Fruit fly (Drosophila melanogaster) whole organism, embryonic: ENCODE results near the gene CG31075.

ENCODE experiments used
- Abd-B ChIP-seq: fragments of 200-800 bp; sonication (Bioruptor generic); optimal IDR thresholded peaks from 2 replicates; lab custom pipeline; 2018; ENCODE audit warnings: missing biosample characterization, mild to moderate bottlenecking, missing genetic modification characterization, moderate library complexity
- Atf-2 ChIP-seq: fragments of 200-800 bp; sonication (Bioruptor generic); optimal IDR thresholded peaks from 2 replicates; lab custom pipeline; 2016; ENCODE audit warnings: missing biosample characterization, missing genetic modification characterization
- Atf3 ChIP-seq: fragments of 200-800 bp; sonication (Bioruptor generic); optimal IDR thresholded peaks from 3 replicates; lab custom pipeline; 2016; ENCODE audit warnings: missing biosample characterization, missing genetic modification characterization
- CG10274 ChIP-seq: fragments of 200-800 bp; sonication (Bioruptor generic); optimal IDR thresholded peaks from 3 replicates; lab custom pipeline; 2017; ENCODE audit warnings: missing biosample characterization, mild to moderate bottlenecking, missing genetic modification characterization
- CG13287 ChIP-seq: fragments of 200-800 bp; sonication (Bioruptor generic); IDR thresholded peaks from 2 replicates; pipeline ENCODE4 v1.3.6; 2022; ENCODE audit warnings: missing biosample characterization, missing genetic modification characterization; ENCODE audit not compliant: partially characterized antibody
- CG13296 ChIP-seq: fragments of 200-800 bp; sonication (Bioruptor generic); optimal IDR thresholded peaks from 3 replicates; lab custom pipeline; 2018; ENCODE audit warnings: missing biosample characterization, mild to moderate bottlenecking, missing genetic modification characterization
- CG14667 ChIP-seq: fragments of 200-800 bp; sonication (Bioruptor generic); IDR thresholded peaks from 2 replicates; pipeline ENCODE4 v1.3.6; 2022; ENCODE audit warnings: missing biosample characterization, missing genetic modification characterization
- CG15073 ChIP-seq: fragments of 200-800 bp; sonication (Bioruptor generic); optimal IDR thresholded peaks from 2 replicates; lab custom pipeline; 2016; ENCODE audit warnings: missing biosample characterization, missing genetic modification characterization
- CG15601 ChIP-seq: fragments of 200-800 bp; sonication (Bioruptor generic); optimal IDR thresholded peaks from 3 replicates; lab custom pipeline; 2019; ENCODE audit warnings: missing biosample characterization, mild to moderate bottlenecking, missing genetic modification characterization, moderate library complexity
- CG1603 ChIP-seq: fragments of 200-800 bp; sonication (Bioruptor generic); optimal IDR thresholded peaks from 2 replicates; lab custom pipeline; 2019; ENCODE audit warnings: missing biosample characterization, mild to moderate bottlenecking, missing genetic modification characterization, moderate library complexity
- CG16813 ChIP-seq: fragments of 200-800 bp; sonication (Bioruptor generic); IDR thresholded peaks from 3 replicates; pipeline ENCODE4 v1.3.6; 2022; ENCODE audit warnings: missing biosample characterization, missing genetic modification characterization; ENCODE audit not compliant: partially characterized antibody
- CG2202 ChIP-seq: fragments of 200-800 bp; sonication (Bioruptor generic); optimal IDR thresholded peaks from 2 replicates; lab custom pipeline; 2018; ENCODE audit warnings: missing biosample characterization, mild to moderate bottlenecking, missing genetic modification characterization
- CG2875 ChIP-seq: fragments of 200-800 bp; sonication (Bioruptor generic); optimal IDR thresholded peaks from 2 replicates; lab custom pipeline; 2017; ENCODE audit warnings: missing biosample characterization, mild to moderate bottlenecking, missing genetic modification characterization, missing genetic modification reagents
- CG30020 ChIP-seq: fragments of 200-800 bp; optimal IDR thresholded peaks from 2 replicates; lab custom pipeline; 2019; ENCODE audit warnings: missing biosample characterization, mild to moderate bottlenecking, missing genetic modification characterization, moderate library complexity
- CG32767 ChIP-seq: fragments of 200-800 bp; sonication (Bioruptor generic); IDR thresholded peaks from 2 replicates; pipeline ENCODE4 v1.3.6; 2022; ENCODE audit warnings: missing biosample characterization, missing genetic modification characterization
- CG3281 ChIP-seq: fragments of 200-800 bp; sonication (Bioruptor generic); optimal IDR thresholded peaks from 3 replicates; lab custom pipeline; 2017; ENCODE audit warnings: missing biosample characterization, mild to moderate bottlenecking, missing genetic modification characterization
- CG34224 ChIP-seq: fragments of 200-800 bp; sonication (Bioruptor generic); IDR thresholded peaks from 3 replicates; pipeline ENCODE4 v1.3.6; 2022; ENCODE audit warnings: missing biosample characterization, missing genetic modification characterization; ENCODE audit not compliant: partially characterized antibody
- CG34376 ChIP-seq: fragments of 200-800 bp; sonication (Bioruptor generic); optimal IDR thresholded peaks from 2 replicates; lab custom pipeline; 2018; ENCODE audit warnings: missing biosample characterization, mild to moderate bottlenecking, missing genetic modification characterization
- CG6175 ChIP-seq: fragments of 200-800 bp; sonication (Bioruptor generic); IDR thresholded peaks from 3 replicates; pipeline ENCODE4 v1.3.6; 2022; ENCODE audit warnings: missing biosample characterization, missing genetic modification characterization
- CG6254 ChIP-seq: fragments of 200-800 bp; sonication (Bioruptor generic); optimal IDR thresholded peaks from 3 replicates; lab custom pipeline; 2017; ENCODE audit warnings: mild to moderate bottlenecking, missing biosample characterization, missing genetic modification reagents, missing genetic modification characterization
- CG6683 ChIP-seq: fragments of 200-800 bp; sonication (Bioruptor generic); optimal IDR thresholded peaks from 2 replicates; lab custom pipeline; 2017; ENCODE audit warnings: missing biosample characterization, mild to moderate bottlenecking, missing genetic modification characterization, missing genetic modification reagents
- CG6791 ChIP-seq: fragments of 200-800 bp; sonication (Bioruptor generic); IDR thresholded peaks from 3 replicates; pipeline ENCODE4 v1.3.6; 2022; ENCODE audit warnings: missing biosample characterization, missing genetic modification characterization; ENCODE audit not compliant: partially characterized antibody
- CG7556 ChIP-seq: fragments of 200-800 bp; sonication (Bioruptor generic); optimal IDR thresholded peaks from 2 replicates; lab custom pipeline; 2017; ENCODE audit warnings: missing biosample characterization, mild to moderate bottlenecking, missing genetic modification characterization
- CG8924 ChIP-seq: fragments of 200-800 bp; optimal IDR thresholded peaks from 3 replicates; lab custom pipeline; 2019; ENCODE audit warnings: missing biosample characterization, mild to moderate bottlenecking, missing genetic modification characterization, moderate library complexity
- Dek ChIP-seq: fragments of 200-800 bp; sonication (Bioruptor generic); optimal IDR thresholded peaks from 3 replicates; lab custom pipeline; 2019; ENCODE audit warnings: missing biosample characterization, mild to moderate bottlenecking, missing genetic modification characterization, moderate library complexity
- E2f2 ChIP-seq: fragments of 200-800 bp; sonication (Bioruptor generic); IDR thresholded peaks from 2 replicates; pipeline ENCODE4 v1.3.6; 2022; ENCODE audit warnings: missing biosample characterization, missing genetic modification characterization
- Ets97D ChIP-seq: fragments of 200-800 bp; sonication (Bioruptor generic); optimal IDR thresholded peaks from 3 replicates; lab custom pipeline; 2016; ENCODE audit warnings: missing biosample characterization, missing genetic modification characterization
- GATAe ChIP-seq: fragments of 200-800 bp; sonication (Bioruptor generic); conservative IDR thresholded peaks from 2 replicates; pipeline ENCODE4 v1.3.6; 2022; ENCODE audit warnings: missing biosample characterization, missing genetic modification characterization
- Hr78 ChIP-seq, 2 experiments: fragments of 200-800 bp in 1 of 2; fragments of >200 bp in 1 of 2; sonication (Bioruptor generic) in 1 of 2; optimal IDR thresholded peaks; 2 replicates each; lab custom pipeline; 2017 to 2019; ENCODE audit warnings: missing biosample characterization in 2 of 2, missing genetic modification characterization in 2 of 2, mild to moderate bottlenecking in 1 of 2, moderate library complexity in 1 of 2
- Optix ChIP-seq: fragments of 200-800 bp; sonication (Bioruptor generic); IDR thresholded peaks from 3 replicates; pipeline ENCODE4 v1.3.6; 2022; ENCODE audit warnings: missing biosample characterization, missing genetic modification characterization
- Pdp1 ChIP-seq, 2 experiments: fragments of 200-800 bp; sonication (Bioruptor generic); optimal IDR thresholded peaks; 3 replicates each; lab custom pipeline; 2016; ENCODE audit warnings: missing biosample characterization in 2 of 2, missing genetic modification characterization in 2 of 2, mild to moderate bottlenecking in 1 of 2, moderate library complexity in 1 of 2
- Ptx1 ChIP-seq: fragments of 200-800 bp; sonication (Bioruptor generic); IDR thresholded peaks from 2 replicates; pipeline ENCODE4 v1.3.6; 2022; ENCODE audit warnings: missing biosample characterization, missing genetic modification characterization
- Sry-δ ChIP-seq: fragments of 200-800 bp; sonication (Bioruptor generic); optimal IDR thresholded peaks from 2 replicates; lab custom pipeline; 2016; ENCODE audit warnings: missing biosample characterization, missing genetic modification characterization
- Ssrp ChIP-seq: fragments of 200-800 bp; sonication (Bioruptor generic); optimal IDR thresholded peaks from 2 replicates; lab custom pipeline; 2018; ENCODE audit warnings: missing biosample characterization, mild to moderate bottlenecking, missing genetic modification characterization, moderate library complexity
- en ChIP-seq: fragments of 200-800 bp; sonication (Bioruptor generic); optimal IDR thresholded peaks from 2 replicates; lab custom pipeline; 2016; ENCODE audit warnings: missing biosample characterization, missing genetic modification characterization
- grau ChIP-seq: fragments of 200-800 bp; optimal IDR thresholded peaks from 3 replicates; lab custom pipeline; 2019; ENCODE audit warnings: missing biosample characterization, mild to moderate bottlenecking, missing genetic modification characterization, moderate library complexity
- hbn ChIP-seq: fragments of 200-800 bp; sonication (Bioruptor generic); IDR thresholded peaks from 2 replicates; pipeline ENCODE4 v1.3.6; 2022; ENCODE audit warnings: missing biosample characterization, missing genetic modification characterization; ENCODE audit not compliant: partially characterized antibody
- inv ChIP-seq: fragments of 200-800 bp; sonication (Bioruptor generic); IDR thresholded peaks from 2 replicates; pipeline ENCODE4 v1.3.6; 2022; ENCODE audit warnings: missing biosample characterization, missing genetic modification characterization; ENCODE audit not compliant: partially characterized antibody
- lbe ChIP-seq: fragments of 200-800 bp; sonication (Bioruptor generic); optimal IDR thresholded peaks from 2 replicates; lab custom pipeline; 2016; ENCODE audit warnings: missing biosample characterization, mild to moderate bottlenecking, missing genetic modification characterization
- odd ChIP-seq: fragments of 200-800 bp; sonication (Bioruptor generic); optimal IDR thresholded peaks from 2 replicates; lab custom pipeline; 2017; ENCODE audit warnings: missing biosample characterization, mild to moderate bottlenecking, missing genetic modification characterization
- pros ChIP-seq: fragments of 200-800 bp; sonication (Bioruptor generic); optimal IDR thresholded peaks from 3 replicates; lab custom pipeline; 2019; ENCODE audit warnings: missing biosample characterization, mild to moderate bottlenecking, missing genetic modification characterization, moderate library complexity
- sens-2 ChIP-seq: fragments of 200-800 bp; sonication (Bioruptor generic); IDR thresholded peaks from 2 replicates; pipeline ENCODE4 v1.3.6; 2022; ENCODE audit warnings: missing biosample characterization, missing genetic modification characterization
- sna ChIP-seq: fragments of 200-800 bp; sonication (Bioruptor generic); IDR thresholded peaks from 2 replicates; pipeline ENCODE4 v1.3.6; 2022; ENCODE audit warnings: missing biosample characterization, missing genetic modification characterization; ENCODE audit not compliant: partially characterized antibody
- stc ChIP-seq: fragments of 200-800 bp; sonication (Bioruptor generic); IDR thresholded peaks from 2 replicates; pipeline ENCODE4 v1.3.6; 2022; ENCODE audit warnings: missing biosample characterization, missing genetic modification characterization
- trh ChIP-seq: fragments of 200-800 bp; sonication (Bioruptor generic); optimal IDR thresholded peaks from 2 replicates; lab custom pipeline; 2016; ENCODE audit warnings: missing biosample characterization, missing genetic modification characterization
- tx ChIP-seq: fragments of 200-800 bp; sonication (Bioruptor generic); optimal IDR thresholded peaks from 2 replicates; lab custom pipeline; 2016; ENCODE audit warnings: missing biosample characterization, missing genetic modification characterization
- unpg ChIP-seq: fragments of 200-800 bp; sonication (Bioruptor generic); optimal IDR thresholded peaks from 3 replicates; lab custom pipeline; 2018; ENCODE audit warnings: missing biosample characterization, mild to moderate bottlenecking, missing genetic modification characterization, moderate library complexity
- vfl ChIP-seq: fragments of 200-800 bp; sonication (Bioruptor generic); optimal IDR thresholded peaks from 2 replicates; lab custom pipeline; 2016; ENCODE audit warnings: missing biosample characterization, missing genetic modification characterization
- vvl ChIP-seq: fragments of 200-800 bp; sonication (Bioruptor generic); IDR thresholded peaks from 2 replicates; pipeline ENCODE4 v1.3.6; 2022; ENCODE audit warnings: missing biosample characterization, missing genetic modification characterization

Gene CG31075

dm6 chr3R:26947296-26947880, 40.9 kb downstream of the CG31075 start, which contains the start of gene Spag1 (continued):
- TF ChIP-seq vvl (GFP tag; lab: Robert Waterston, UW) (peak; percentile 16; the same call in 1 of the 2 replicates), CG15073 (GFP tag; lab: Kevin White, UChicago) (no peak), Ptx1 (GFP tag; lab: Robert Waterston, UW) (no peak), Pdp1 (GFP tag; optimal IDR thresholded peaks at IDR 0.05; lab: Kevin White, UChicago) (peak in 1 of 2 experiments; percentile 1), CG10274 (no peak), trh (GFP tag; lab: Kevin White, UChicago) (no peak), grau (tag; lab: Kevin White, UChicago) (no peak), Ssrp (tag; lab: Kevin White, UChicago) (no peak), Atf3 (GFP tag; lab: Kevin White, UChicago) (no peak), CG14667 (GFP tag; lab: Robert Waterston, UW) (no peak), Optix (no peak), stc (peak; percentile 7; the same call in 1 of the 2 replicates), CG6175 (GFP tag; lab: Robert Waterston, UW) (no peak), CG8924 (tag; lab: Kevin White, UChicago) (no peak), vfl (no peak), CG2202 (tag; lab: Kevin White, UChicago) (no peak), Atf-2 (GFP tag; lab: Kevin White, UChicago) (no peak), CG6791 (GFP tag; lab: Robert Waterston, UW) (peak; percentile 90), lbe (GFP tag; lab: Kevin White, UChicago) (peak; percentile 64), odd (GFP tag; lab: Kevin White, UChicago) (no peak), CG34376 (peak; percentile 85), tx (no peak), Sry-δ (no peak), CG13296 (GFP tag; lab: Kevin White, UChicago) (peak; percentile 15), en (GFP tag; lab: Kevin White, UChicago) (no peak), Ets97D (no peak), hbn (GFP tag; lab: Robert Waterston, UW) (peak; percentile 43; the same call in 1 of the 2 replicates), unpg (peak; percentile 30), CG15601 (tag; lab: Kevin White, UChicago) (peak; percentile 27), inv (GFP tag; lab: Robert Waterston, UW) (peak; percentile 35; the same call in 1 of the 2 replicates), CG34224 (GFP tag; lab: Robert Waterston, UW) (peak; percentile 82), CG30020 (tag; lab: Kevin White, UChicago) (no peak), sens-2 (GFP tag; lab: Robert Waterston, UW) (no peak), GATAe (GFP tag; lab: Robert Waterston, UW) (no peak), CG1603 (tag; lab: Kevin White, UChicago) (no peak), Abd-B (GFP tag; lab: Kevin White, UChicago) (no peak), CG16813 (GFP tag; lab: Robert Waterston, UW) (peak; percentile 86), CG32767 (no peak), Dek (tag; lab: Kevin White, UChicago) (peak; percentile 29), CG6683 (GFP tag; lab: Kevin White, UChicago) (no peak), pros (GFP tag; lab: Kevin White, UChicago) (peak; percentile 71), CG3281 (GFP tag; lab: Kevin White, UChicago) (no peak), Hr78 (GFP tag; optimal IDR thresholded peaks at IDR 0.05; lab: Kevin White, UChicago) (no peak), CG13287 (peak; percentile 67), CG6254 (GFP tag; lab: Kevin White, UChicago) (peak; percentile 52), CG7556 (GFP tag; lab: Kevin White, UChicago) (peak; percentile 24), CG2875 (GFP tag; lab: Kevin White, UChicago) (no peak), E2f2 (GFP tag; lab: Robert Waterston, UW) (peak; percentile 31; the same call in 1 of the 2 replicates), sna (GFP tag; lab: Robert Waterston, UW) (peak; percentile 65)
